Worm (Caenorhabditis elegans) whole organism, L1 larva: Measurements from ENCODE around the gene Y67A10A.7.

Experiments used
- ama-1 ChIP-seq: fragments of 150-350 bp; optimal IDR thresholded peaks from 2 replicates; lab custom pipeline; 2014
- ceh-82 ChIP-seq, 3 experiments: fragments of 150-350 bp in 1 of 3; sonication (generic microtip) in 2 of 3; optimal IDR thresholded peaks; 2 replicates each; lab custom pipeline; 2014 to 2017; ENCODE audit warnings: missing biosample characterization in 3 of 3, missing genetic modification characterization in 3 of 3
- dpl-1 ChIP-seq, 3 experiments: fragments of 150-350 bp in 2 of 3; sonication (generic microtip) in 1 of 3; optimal IDR thresholded peaks; 2 replicates each; lab custom pipeline; 2014 to 2017; ENCODE audit warnings: missing biosample characterization in 3 of 3, missing genetic modification characterization in 3 of 3, missing genetic modification reagents in 3 of 3
- mab-9 ChIP-seq: fragments of 200-800 bp; sonication (Bioruptor generic); IDR thresholded peaks from 2 replicates; pipeline ENCODE4 v1.3.6; 2022; ENCODE audit warnings: missing genetic modification reagents, missing genetic modification characterization, missing compliant biosample characterization
- nhr-11 ChIP-seq: fragments of 150-350 bp; optimal IDR thresholded peaks from 2 replicates; lab custom pipeline; 2014; ENCODE audit warnings: missing biosample characterization, missing genetic modification characterization
- snpc-4 ChIP-seq: fragments of 150-350 bp; optimal IDR thresholded peaks from 2 replicates; lab custom pipeline; 2014; ENCODE audit warnings: missing biosample characterization, missing genetic modification characterization
- unc-98 ChIP-seq: fragments of 200-800 bp; sonication (Bioruptor generic); IDR thresholded peaks from 2 replicates; pipeline ENCODE4 v1.3.6; 2022; ENCODE audit warnings: missing genetic modification characterization, missing compliant biosample characterization
- ztf-11 ChIP-seq, 2 experiments: sonication (generic microtip); optimal IDR thresholded peaks; 2 replicates each; lab custom pipeline; 2016 to 2017; ENCODE audit warnings: missing genetic modification characterization in 2 of 2, missing biosample characterization in 1 of 2, missing compliant biosample characterization in 1 of 2

DNA sequence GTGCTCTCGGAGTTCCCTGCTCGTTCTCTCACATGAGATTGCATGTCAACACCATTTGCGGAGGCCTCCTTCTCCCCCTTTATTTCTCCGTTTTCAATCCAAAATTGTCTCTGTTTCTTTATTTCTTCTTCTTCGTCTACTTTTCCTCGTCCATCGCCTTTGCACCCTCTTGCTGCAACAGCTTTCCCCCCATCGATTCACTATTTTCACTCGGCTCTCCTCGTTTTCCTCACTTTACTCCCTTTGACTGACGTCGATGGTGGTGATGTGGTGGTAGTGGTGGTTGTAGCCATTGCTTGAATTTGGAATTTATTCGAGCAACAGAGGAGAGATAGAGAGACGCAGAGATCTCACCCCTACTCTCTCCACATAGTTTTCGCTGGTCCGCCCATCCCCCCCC is 2.3 kb upstream of the Y67A10A.7 start:
- no peak for TF ChIP-seq snpc-4 (tag; lab: Kevin White, UChicago)
- no peak for TF ChIP-seq unc-98 (GFP tag; lab: Robert Waterston, UW)
- no peak for TF ChIP-seq nhr-11
- TF ChIP-seq ceh-82 (tag; optimal IDR thresholded peaks at IDR 0.05; lab: Kevin White, UChicago), result peak; percentile 6 to 73 (median 32)
- TF ChIP-seq mab-9 (GFP tag; lab: Robert Waterston, UW), result no peak
- TF ChIP-seq ama-1, result no peak
- peak in 1 of 3 experiments; percentile 25 for TF ChIP-seq dpl-1 (GFP tag; optimal IDR thresholded peaks at IDR 0.05; lab: Kevin White, UChicago)
- no peak for TF ChIP-seq ztf-11 (tag; optimal IDR thresholded peaks at IDR 0.05; lab: Kevin White, UChicago)
